Worm (Caenorhabditis elegans) whole organism, L4/young adult: Measurements from ENCODE around the gene cutl-16.

ENCODE experiments used
- W03F9.2 ChIP-seq: fragments of 150-350 bp; optimal IDR thresholded peaks from 2 replicates; lab custom pipeline; 2014; ENCODE audit warnings: missing biosample characterization, missing genetic modification characterization
- dao-5 ChIP-seq: sonication (generic microtip); optimal IDR thresholded peaks from 2 replicates; lab custom pipeline; 2016; ENCODE audit warnings: missing genotype, missing genetic modification characterization, moderate library complexity, missing compliant biosample characterization
- him-1 ChIP-seq: sonication (generic microtip); optimal IDR thresholded peaks from 2 replicates; lab custom pipeline; 2016; ENCODE audit warnings: missing genotype, missing genetic modification reagents, missing genetic modification characterization, missing compliant biosample characterization

The cutl-16 gene

ce11 chrII:6441128-6441527 lies at the start of gene cutl-16:
cutl-16 (plus strand) TSS chrII:6441428.
- TF ChIP-seq dao-5 (tag; lab: Kevin White, UChicago) (no peak), W03F9.2 (tag; lab: Kevin White, UChicago) (no peak), him-1 (tag; lab: Kevin White, UChicago) (no peak)

ce11 chrII:6394037-6394436 lies 47.2 kb upstream of the cutl-16 start:
- TF ChIP-seq him-1 (tag; lab: Kevin White, UChicago) (no peak), dao-5 (tag; lab: Kevin White, UChicago) (no peak), W03F9.2 (tag; lab: Kevin White, UChicago) (no peak)

ce11 chrII:6398406-6398805 lies 42.8 kb upstream of the cutl-16 start, which contains the start of gene zig-10:
zig-10 (plus strand) TSS chrII:6398706.
- TF ChIP-seq dao-5 (tag; lab: Kevin White, UChicago), result no peak
- no peak for TF ChIP-seq W03F9.2 (tag; lab: Kevin White, UChicago)
- TF ChIP-seq him-1 (tag; lab: Kevin White, UChicago), result no peak

ce11 chrII:6401649-6402048 lies 39.6 kb upstream of the cutl-16 start, which contains the start of gene btb-2:
btb-2 (plus strand) TSS chrII:6401949.
- TF ChIP-seq W03F9.2 (tag; lab: Kevin White, UChicago) (no peak), him-1 (tag; lab: Kevin White, UChicago) (no peak), dao-5 (tag; lab: Kevin White, UChicago) (no peak)

- TF ChIP-seq dao-5 (tag; lab: Kevin White, UChicago), result no peak
- no peak for TF ChIP-seq W03F9.2 (tag; lab: Kevin White, UChicago)
- no peak for TF ChIP-seq him-1 (tag; lab: Kevin White, UChicago)
Observed at ce11 chrII:6403233-6403632, 38.0 kb upstream of the cutl-16 start, which contains the start of gene T25D10.1. T25D10.1 (plus strand) TSS chrII:6403401.

ce11 chrII:6407279-6407678 lies 33.9 kb upstream of the cutl-16 start, which contains the start of gene spp-11:
spp-11 (minus strand) TSS chrII:6407379.
- no peak for TF ChIP-seq dao-5 (tag; lab: Kevin White, UChicago)
- no peak for TF ChIP-seq W03F9.2 (tag; lab: Kevin White, UChicago)
- TF ChIP-seq him-1 (tag; lab: Kevin White, UChicago), result no peak

- TF ChIP-seq him-1 (tag; lab: Kevin White, UChicago), result no peak
- TF ChIP-seq W03F9.2 (tag; lab: Kevin White, UChicago), result no peak
- no peak for TF ChIP-seq dao-5 (tag; lab: Kevin White, UChicago)
Observed at ce11 chrII:6409098-6409497, 32.1 kb upstream of the cutl-16 start.

ce11 chrII:6410181-6410580 lies 31.0 kb upstream of the cutl-16 start, which contains the start of gene T25D10.4:
T25D10.4 (minus strand) TSS chrII:6410281.
- TF ChIP-seq dao-5 (tag; lab: Kevin White, UChicago) (no peak), W03F9.2 (tag; lab: Kevin White, UChicago) (no peak), him-1 (tag; lab: Kevin White, UChicago) (no peak)

- no peak for TF ChIP-seq W03F9.2 (tag; lab: Kevin White, UChicago)
- no peak for TF ChIP-seq him-1 (tag; lab: Kevin White, UChicago)
- no peak for TF ChIP-seq dao-5 (tag; lab: Kevin White, UChicago)
Observed at ce11 chrII:6411660-6412451, 29.4 kb upstream of the cutl-16 start.

- TF ChIP-seq W03F9.2 (tag; lab: Kevin White, UChicago) (no peak), him-1 (tag; lab: Kevin White, UChicago) (no peak), dao-5 (tag; lab: Kevin White, UChicago) (no peak)
Observed at ce11 chrII:6413788-6414187, 27.4 kb upstream of the cutl-16 start.

- no peak for TF ChIP-seq dao-5 (tag; lab: Kevin White, UChicago)
- no peak for TF ChIP-seq W03F9.2 (tag; lab: Kevin White, UChicago)
- no peak for TF ChIP-seq him-1 (tag; lab: Kevin White, UChicago)
Observed at ce11 chrII:6417999-6418398, 23.2 kb upstream of the cutl-16 start.

ce11 chrII:6419163-6419562 lies 22.1 kb upstream of the cutl-16 start:
- TF ChIP-seq W03F9.2 (tag; lab: Kevin White, UChicago) (no peak), him-1 (tag; lab: Kevin White, UChicago) (no peak), dao-5 (tag; lab: Kevin White, UChicago) (no peak)

- no peak for TF ChIP-seq W03F9.2 (tag; lab: Kevin White, UChicago)
- TF ChIP-seq dao-5 (tag; lab: Kevin White, UChicago), result no peak
- TF ChIP-seq him-1 (tag; lab: Kevin White, UChicago), result no peak
Observed at ce11 chrII:6422812-6423211, 18.4 kb upstream of the cutl-16 start, which contains the start of gene K03H9.3. K03H9.3 (plus strand) TSS chrII:6423112.
